Fruit fly (Drosophila melanogaster) whole organism, wandering third instar larva: ENCODE results near the gene UbcE2H.

Experiments used
- Abd-B ChIP-seq: fragments of >200 bp; optimal IDR thresholded peaks from 2 replicates; lab custom pipeline; 2017; ENCODE audit warnings: missing biosample characterization, missing genetic modification characterization
- CG32264 ChIP-seq: fragments of 200-800 bp; sonication (Bioruptor generic); optimal IDR thresholded peaks from 2 replicates; lab custom pipeline; 2016; ENCODE audit warnings: missing biosample characterization, missing genetic modification characterization
- CG9705 ChIP-seq: fragments of 200-800 bp; sonication (Bioruptor generic); optimal IDR thresholded peaks from 2 replicates; lab custom pipeline; 2018; ENCODE audit warnings: missing biosample characterization, mild to moderate bottlenecking, missing genetic modification characterization
- CrebA ChIP-seq: fragments of 200-800 bp; sonication (Bioruptor generic); optimal IDR thresholded peaks from 2 replicates; lab custom pipeline; 2016; ENCODE audit warnings: missing biosample characterization, mild to moderate bottlenecking, missing genetic modification characterization, borderline replicate concordance
- Dfd ChIP-seq: fragments of >200 bp; optimal IDR thresholded peaks from 2 replicates; lab custom pipeline; 2017; ENCODE audit warnings: missing biosample characterization, missing genetic modification characterization
- Dif ChIP-seq: fragments of 200-275, 200-300 bp; sonication (Bioruptor generic); optimal IDR thresholded peaks from 2 replicates; lab custom pipeline; 2018; ENCODE audit warnings: missing biosample characterization, missing genetic modification characterization; ENCODE audit not compliant: partially characterized antibody
- GATAd ChIP-seq: sonication (Bioruptor generic); optimal IDR thresholded peaks from 2 replicates; lab custom pipeline; 2016; ENCODE audit warnings: missing biosample characterization, missing genetic modification characterization
- HLH106 ChIP-seq: fragments of 200-800 bp; optimal IDR thresholded peaks from 3 replicates; lab custom pipeline; 2019; ENCODE audit warnings: missing biosample characterization, mild to moderate bottlenecking, missing genetic modification characterization, moderate library complexity
- Hnf4 ChIP-seq: fragments of 200-800 bp; sonication (Bioruptor generic); optimal IDR thresholded peaks from 2 replicates; lab custom pipeline; 2016; ENCODE audit warnings: missing biosample characterization, mild to moderate bottlenecking, missing genetic modification characterization
- Hr78 ChIP-seq: fragments of >200 bp; optimal IDR thresholded peaks from 2 replicates; lab custom pipeline; 2017; ENCODE audit warnings: missing biosample characterization, missing genetic modification characterization
- Hr83 ChIP-seq: fragments of 200-300 bp; sonication (Bioruptor generic); optimal IDR thresholded peaks from 2 replicates; lab custom pipeline; 2016; ENCODE audit warnings: missing biosample characterization, mild to moderate bottlenecking, missing genetic modification characterization, moderate library complexity; ENCODE audit not compliant: poor library complexity, severe bottlenecking
- Jra ChIP-seq: sonication (Bioruptor generic); optimal IDR thresholded peaks from 2 replicates; lab custom pipeline; 2016; ENCODE audit warnings: missing biosample characterization, missing genetic modification characterization
- Mio ChIP-seq: sonication (Bioruptor generic); optimal IDR thresholded peaks from 2 replicates; lab custom pipeline; 2016; ENCODE audit warnings: missing biosample characterization, missing genetic modification characterization
- N ChIP-seq: fragments of >200 bp; optimal IDR thresholded peaks from 2 replicates; lab custom pipeline; 2018; ENCODE audit warnings: missing biosample characterization, missing external identifiers, missing genetic modification characterization
- OdsH ChIP-seq: fragments of 200-800 bp; sonication (Bioruptor generic); optimal IDR thresholded peaks from 2 replicates; lab custom pipeline; 2016; ENCODE audit warnings: missing biosample characterization, mild to moderate bottlenecking, missing genetic modification characterization
- Rel ChIP-seq, 2 experiments: fragments of 200-800 bp; sonication (Bioruptor generic) in 1 of 2; optimal IDR thresholded peaks; 2 replicates in 1 of 2; 3 replicates in 1 of 2; lab custom pipeline; 2016 to 2019; ENCODE audit warnings: mild to moderate bottlenecking in 2 of 2, missing biosample characterization in 2 of 2, missing genetic modification characterization in 2 of 2, moderate library complexity in 1 of 2
- Sp1 ChIP-seq: fragments of 200-800 bp; sonication (Bioruptor generic); optimal IDR thresholded peaks from 3 replicates; lab custom pipeline; 2019; ENCODE audit warnings: missing biosample characterization, mild to moderate bottlenecking, missing genetic modification characterization, moderate library complexity
- Vsx2 ChIP-seq: fragments of 200-300, 225-300 bp; sonication (Bioruptor generic); optimal IDR thresholded peaks from 2 replicates; lab custom pipeline; 2018; ENCODE audit warnings: missing biosample characterization, missing genetic modification characterization; ENCODE audit not compliant: partially characterized antibody
- dl ChIP-seq, 2 experiments: fragments of 175-275, 200-275 bp in 1 of 2; fragments of 200-275 bp in 1 of 2; sonication (Bioruptor generic); optimal IDR thresholded peaks; lab custom pipeline; 2018; ENCODE audit warnings: mild to moderate bottlenecking in 2 of 2, missing biosample characterization in 2 of 2, missing genetic modification characterization in 2 of 2, moderate library complexity in 2 of 2; ENCODE audit not compliant: partially characterized antibody in 2 of 2, insufficient read depth in 1 of 2
- ey ChIP-seq: fragments of 200-800 bp; sonication (Bioruptor generic); optimal IDR thresholded peaks from 2 replicates; lab custom pipeline; 2016; ENCODE audit warnings: missing biosample characterization, missing genetic modification characterization
- foxo ChIP-seq, 2 experiments: fragments of 200-800 bp; sonication (Bioruptor generic); optimal IDR thresholded peaks; 2 replicates in 1 of 2; 3 replicates in 1 of 2; lab custom pipeline; 2016 to 2017; ENCODE audit warnings: missing biosample characterization in 2 of 2, missing genetic modification characterization in 2 of 2
- fru ChIP-seq: fragments of 200-800 bp; sonication (Bioruptor generic); optimal IDR thresholded peaks from 3 replicates; lab custom pipeline; 2016; ENCODE audit warnings: missing biosample characterization, mild to moderate bottlenecking, missing genetic modification characterization
- h ChIP-seq: fragments of 200-800 bp; sonication (Bioruptor generic); optimal IDR thresholded peaks from 3 replicates; lab custom pipeline; 2016; ENCODE audit warnings: missing biosample characterization, mild to moderate bottlenecking, missing genetic modification characterization
- jim ChIP-seq: fragments of 175-275, 200-325 bp; sonication (Bioruptor generic); optimal IDR thresholded peaks from 2 replicates; lab custom pipeline; 2016; ENCODE audit warnings: missing biosample characterization, mild to moderate bottlenecking, missing genetic modification characterization
- lola ChIP-seq: fragments of >200 bp; optimal IDR thresholded peaks from 2 replicates; lab custom pipeline; 2017; ENCODE audit warnings: missing biosample characterization, missing genetic modification characterization
- pan ChIP-seq: fragments of >200 bp; optimal IDR thresholded peaks from 2 replicates; lab custom pipeline; 2017
- psq ChIP-seq: fragments of 200-800 bp; sonication (Bioruptor generic); optimal IDR thresholded peaks from 3 replicates; lab custom pipeline; 2017; ENCODE audit warnings: missing biosample characterization, mild to moderate bottlenecking, missing genetic modification characterization, moderate library complexity
- rgr ChIP-seq: fragments of 200-800 bp; sonication (Bioruptor generic); optimal IDR thresholded peaks from 3 replicates; lab custom pipeline; 2016; ENCODE audit warnings: missing biosample characterization, mild to moderate bottlenecking, missing genetic modification characterization
- sage ChIP-seq: fragments of 200-800 bp; sonication (Bioruptor generic); optimal IDR thresholded peaks from 2 replicates; lab custom pipeline; 2016; ENCODE audit warnings: missing biosample characterization, mild to moderate bottlenecking, missing genetic modification characterization
- sv ChIP-seq: fragments of 200-800 bp; sonication (Bioruptor generic); optimal IDR thresholded peaks from 3 replicates; lab custom pipeline; 2016; ENCODE audit warnings: missing biosample characterization, missing genetic modification characterization
- tai ChIP-seq: sonication (Bioruptor generic); optimal IDR thresholded peaks from 2 replicates; lab custom pipeline; 2016; ENCODE audit warnings: missing biosample characterization, missing genetic modification characterization
- usp ChIP-seq: fragments of >200 bp; optimal IDR thresholded peaks from 2 replicates; lab custom pipeline; 2017; ENCODE audit warnings: missing biosample characterization, missing genetic modification characterization
- woc ChIP-seq: sonication (Bioruptor generic); optimal IDR thresholded peaks from 2 replicates; lab custom pipeline; 2016; ENCODE audit warnings: missing biosample characterization, mild to moderate bottlenecking, missing genetic modification characterization

UbcE2H gene

dm6 chrX:8129204-8129997 lies 35.5 kb upstream of the UbcE2H start, which contains the start of gene CG2116 (continued):
- no peak for TF ChIP-seq Hr78 (GFP tag; lab: Kevin White, UChicago)

- no peak for TF ChIP-seq OdsH (GFP tag; lab: Kevin White, UChicago)
- TF ChIP-seq foxo (GFP tag; optimal IDR thresholded peaks at IDR 0.05; lab: Kevin White, UChicago), result no peak
- no peak for TF ChIP-seq tai (GFP tag; lab: Kevin White, UChicago)
- TF ChIP-seq CG32264 (GFP tag; lab: Kevin White, UChicago), result no peak
- no peak for TF ChIP-seq dl (GFP tag; optimal IDR thresholded peaks at IDR 0.05; lab: Kevin White, UChicago; ENCODE audit: insufficient read depth in 1 of 2, partially characterized antibody in 2 of 2)
- no peak for TF ChIP-seq N
- no peak for TF ChIP-seq sv
- no peak for TF ChIP-seq Dif (GFP tag; lab: Kevin White, UChicago)
- TF ChIP-seq, all 38 proteins: peak for 0
Observed at dm6 chrX:8128133-8128532, 34.3 kb upstream of the UbcE2H start.

dm6 chrX:8126149-8126548 lies 32.3 kb upstream of the UbcE2H start:
- no peak for TF ChIP-seq HLH106
- TF ChIP-seq sv, result peak; percentile 9

- TF ChIP-seq Hr78 (GFP tag; lab: Kevin White, UChicago) (no peak), dl (GFP tag; optimal IDR thresholded peaks at IDR 0.05; lab: Kevin White, UChicago; ENCODE audit: insufficient read depth in 1 of 2, partially characterized antibody in 2 of 2) (no peak), CG32264 (GFP tag; lab: Kevin White, UChicago) (no peak), Jra (GFP tag; lab: Kevin White, UChicago) (no peak), lola (GFP tag; lab: Kevin White, UChicago) (no peak), sage (GFP tag; lab: Kevin White, UChicago) (no peak), fru (no peak), Hnf4 (no peak), Hr83 (GFP tag; lab: Kevin White, UChicago) (no peak), ey (GFP tag; lab: Kevin White, UChicago) (no peak), h (GFP tag; lab: Kevin White, UChicago) (no peak), pan (no peak), Rel (GFP tag; optimal IDR thresholded peaks at IDR 0.05; lab: Kevin White, UChicago) (no peak), Rel (tag; optimal IDR thresholded peaks at IDR 0.05; lab: Kevin White, UChicago) (no peak), Sp1 (GFP tag; lab: Kevin White, UChicago) (no peak), usp (GFP tag; lab: Kevin White, UChicago) (no peak), rgr (GFP tag; lab: Kevin White, UChicago) (no peak), woc (GFP tag; lab: Kevin White, UChicago) (no peak)
Observed at dm6 chrX:8125224-8125649, 31.4 kb upstream of the UbcE2H start.

dm6 chrX:8122834-8123233 lies 29.0 kb upstream of the UbcE2H start:
- no peak for TF ChIP-seq GATAd (GFP tag; lab: Kevin White, UChicago)
- no peak for TF ChIP-seq Mio (GFP tag; lab: Kevin White, UChicago)
- TF ChIP-seq CG32264 (GFP tag; lab: Kevin White, UChicago), result no peak
- TF ChIP-seq lola (GFP tag; lab: Kevin White, UChicago), result no peak
- TF ChIP-seq pan, result no peak
- TF ChIP-seq h (GFP tag; lab: Kevin White, UChicago), result no peak
- no peak for TF ChIP-seq CG9705
- no peak for TF ChIP-seq Dfd
- TF ChIP-seq rgr (GFP tag; lab: Kevin White, UChicago), result no peak
- TF ChIP-seq Abd-B (GFP tag; lab: Kevin White, UChicago), result no peak
- TF ChIP-seq psq (GFP tag; lab: Kevin White, UChicago), result no peak
- TF ChIP-seq sage (GFP tag; lab: Kevin White, UChicago), result no peak
- TF ChIP-seq jim (GFP tag; lab: Kevin White, UChicago), result no peak
- TF ChIP-seq CrebA (GFP tag; lab: Kevin White, UChicago), result no peak
- no peak for TF ChIP-seq Hnf4
- TF ChIP-seq Jra (GFP tag; lab: Kevin White, UChicago), result no peak
- TF ChIP-seq Hr83 (GFP tag; lab: Kevin White, UChicago), result no peak
- TF ChIP-seq Vsx2, result no peak
- no peak for TF ChIP-seq Hr78 (GFP tag; lab: Kevin White, UChicago)
- TF ChIP-seq OdsH (GFP tag; lab: Kevin White, UChicago), result no peak
- TF ChIP-seq, all 38 proteins: peak for 0
